Worm (Caenorhabditis elegans) whole organism, young adult: Measurements from ENCODE around the gene Y16E11A.4.

Experiments
- B0261.1 ChIP-seq: sonication (generic microtip); optimal IDR thresholded peaks from 2 replicates; lab custom pipeline; 2016; ENCODE audit warnings: mild to moderate bottlenecking, missing genetic modification characterization, moderate library complexity, missing compliant biosample characterization
- C06A6.2 ChIP-seq: fragments of 200-800 bp; sonication (Bioruptor generic); conservative IDR thresholded peaks from 2 replicates; pipeline ENCODE4 v1.3.6; 2022; ENCODE audit warnings: missing genetic modification characterization, missing compliant biosample characterization
- F37B4.10 ChIP-seq: fragments of 200-800 bp; sonication (Bioruptor generic); IDR thresholded peaks from 2 replicates; pipeline ENCODE4 v1.3.6; 2022; ENCODE audit warnings: missing genetic modification characterization, missing compliant biosample characterization
- F39B2.1 ChIP-seq: fragments of 200-800 bp; sonication (Bioruptor generic); IDR thresholded peaks from 2 replicates; pipeline ENCODE4 v1.3.6; 2022; ENCODE audit warnings: missing genetic modification reagents, missing genetic modification characterization, missing compliant biosample characterization
- F52B5.7 ChIP-seq: sonication (generic microtip); optimal IDR thresholded peaks from 2 replicates; lab custom pipeline; 2016; ENCODE audit warnings: mild to moderate bottlenecking, missing genetic modification characterization, missing compliant biosample characterization
- F57A8.1 ChIP-seq: fragments of 200-800 bp; sonication (Bioruptor generic); optimal IDR thresholded peaks from 2 replicates; lab custom pipeline; 2018; ENCODE audit warnings: mild to moderate bottlenecking, missing genetic modification characterization, moderate library complexity, missing compliant biosample characterization
- F57C9.4 ChIP-seq: sonication (generic microtip); optimal IDR thresholded peaks from 2 replicates; lab custom pipeline; 2017; ENCODE audit warnings: mild to moderate bottlenecking, missing genetic modification characterization, missing compliant biosample characterization
- Y95B8A.8 ChIP-seq: fragments of 200-800 bp; sonication (Bioruptor generic); IDR thresholded peaks from 2 replicates; pipeline ENCODE4 v1.3.6; 2022; ENCODE audit warnings: missing genetic modification reagents, missing genetic modification characterization, missing compliant biosample characterization
- aptf-2 ChIP-seq: fragments of 200-800 bp; sonication (Bioruptor generic); conservative IDR thresholded peaks from 2 replicates; pipeline ENCODE4 v1.3.6; 2022; ENCODE audit warnings: missing genetic modification reagents, missing genetic modification characterization, missing compliant biosample characterization
- athp-1 ChIP-seq: sonication (generic microtip); optimal IDR thresholded peaks from 2 replicates; lab custom pipeline; 2017; ENCODE audit warnings: mild to moderate bottlenecking, missing genetic modification characterization, missing compliant biosample characterization
- ccch-3 ChIP-seq: fragments of 200-800 bp; sonication (Bioruptor generic); optimal IDR thresholded peaks from 2 replicates; lab custom pipeline; 2018; ENCODE audit warnings: mild to moderate bottlenecking, missing genetic modification characterization, missing compliant biosample characterization
- cebp-2 ChIP-seq: fragments of 200-800 bp; sonication (Bioruptor generic); IDR thresholded peaks from 2 replicates; pipeline ENCODE4 v1.3.6; 2022; ENCODE audit warnings: missing genetic modification characterization, missing compliant biosample characterization
- ceh-58 ChIP-seq: fragments of 200-800 bp; sonication (Bioruptor generic); IDR thresholded peaks from 2 replicates; pipeline ENCODE4 v1.3.6; 2022; ENCODE audit warnings: missing genetic modification characterization, missing compliant biosample characterization
- ceh-79 ChIP-seq: sonication (generic microtip); optimal IDR thresholded peaks from 2 replicates; lab custom pipeline; 2017; ENCODE audit warnings: mild to moderate bottlenecking, missing genetic modification characterization, missing compliant biosample characterization
- chd-7 ChIP-seq: sonication (generic microtip); optimal IDR thresholded peaks from 2 replicates; lab custom pipeline; 2016; ENCODE audit warnings: mild to moderate bottlenecking, missing genetic modification characterization, moderate library complexity, missing compliant biosample characterization
- dpl-1 ChIP-seq: fragments of 150-350 bp; optimal IDR thresholded peaks from 2 replicates; lab custom pipeline; 2014; ENCODE audit warnings: missing biosample characterization, missing genetic modification reagents, missing genetic modification characterization
- ets-4 ChIP-seq: fragments of 200-800 bp; sonication (Bioruptor generic); optimal IDR thresholded peaks from 2 replicates; lab custom pipeline; 2018; ENCODE audit warnings: mild to moderate bottlenecking, missing genetic modification characterization, missing compliant biosample characterization
- hlh-26 ChIP-seq: fragments of 200-800 bp; sonication (Bioruptor generic); conservative IDR thresholded peaks from 2 replicates; pipeline ENCODE4 v1.3.6; 2022; ENCODE audit warnings: missing genetic modification reagents, missing genetic modification characterization, missing compliant biosample characterization
- hmg-20 ChIP-seq: fragments of 200-800 bp; sonication (Bioruptor generic); IDR thresholded peaks from 2 replicates; pipeline ENCODE4 v1.3.6; 2022; ENCODE audit warnings: missing genetic modification reagents, missing genetic modification characterization, missing compliant biosample characterization
- lin-26 ChIP-seq: fragments of 200-800 bp; sonication (Bioruptor generic); IDR thresholded peaks from 2 replicates; pipeline ENCODE4 v1.3.6; 2022; ENCODE audit warnings: missing genetic modification reagents, missing genetic modification characterization, missing compliant biosample characterization
- lin-35 ChIP-seq, 3 experiments: fragments of 150-350 bp in 2 of 3; sonication (generic microtip) in 1 of 3; optimal IDR thresholded peaks; 2 replicates each; lab custom pipeline; 2014 to 2018; ENCODE audit warnings: missing biosample characterization in 3 of 3, missing genetic modification characterization in 3 of 3, missing genetic modification reagents in 3 of 3
- lin-40 ChIP-seq: sonication (generic microtip); optimal IDR thresholded peaks from 2 replicates; lab custom pipeline; 2016; ENCODE audit warnings: missing genetic modification characterization, mild to moderate bottlenecking, missing compliant biosample characterization, missing genotype, missing genetic modification reagents
- lin-54 ChIP-seq: fragments of 200-800 bp; sonication (Bioruptor generic); optimal IDR thresholded peaks from 2 replicates; lab custom pipeline; 2018; ENCODE audit warnings: mild to moderate bottlenecking, missing genetic modification characterization, missing compliant biosample characterization
- madf-10 ChIP-seq: sonication (generic microtip); optimal IDR thresholded peaks from 2 replicates; lab custom pipeline; 2016; ENCODE audit warnings: mild to moderate bottlenecking, missing genetic modification characterization, missing compliant biosample characterization
- madf-3 ChIP-seq: fragments of 200-800 bp; sonication (Bioruptor generic); IDR thresholded peaks from 2 replicates; pipeline ENCODE4 v1.3.6; 2022; ENCODE audit warnings: missing genetic modification reagents, missing genetic modification characterization, missing compliant biosample characterization
- mcd-1 ChIP-seq: fragments of 200-800 bp; sonication (Bioruptor generic); IDR thresholded peaks from 2 replicates; pipeline ENCODE4 v1.3.6; 2022; ENCODE audit warnings: missing genetic modification reagents, missing genetic modification characterization, missing compliant biosample characterization
- mel-28 ChIP-seq: sonication (generic microtip); optimal IDR thresholded peaks from 2 replicates; lab custom pipeline; 2016; ENCODE audit warnings: borderline replicate concordance, mild to moderate bottlenecking, missing genetic modification characterization, missing compliant biosample characterization
- mxl-1 ChIP-seq: sonication (generic microtip); optimal IDR thresholded peaks from 2 replicates; lab custom pipeline; 2016; ENCODE audit warnings: missing genetic modification characterization, missing compliant biosample characterization
- pbrm-1 ChIP-seq: fragments of 200-800 bp; sonication (Bioruptor generic); IDR thresholded peaks from 2 replicates; pipeline ENCODE4 v1.3.6; 2022; ENCODE audit warnings: missing genetic modification reagents, missing genetic modification characterization, missing compliant biosample characterization
- rcor-1 ChIP-seq: fragments of 200-800 bp; sonication (Bioruptor generic); IDR thresholded peaks from 2 replicates; pipeline ENCODE4 v1.3.6; 2022; ENCODE audit warnings: missing genetic modification reagents, missing genetic modification characterization, missing compliant biosample characterization
- rec-8 ChIP-seq, 2 experiments: sonication (generic microtip); optimal IDR thresholded peaks; 2 replicates each; lab custom pipeline; 2016; ENCODE audit warnings: mild to moderate bottlenecking in 2 of 2, missing genetic modification characterization in 2 of 2, missing genetic modification reagents in 2 of 2, missing genotype in 2 of 2, missing biosample characterization in 1 of 2, missing compliant biosample characterization in 1 of 2, moderate library complexity in 1 of 2
- repo-1 ChIP-seq: sonication (generic microtip); optimal IDR thresholded peaks from 2 replicates; lab custom pipeline; 2017; ENCODE audit warnings: mild to moderate bottlenecking, missing genetic modification characterization, missing compliant biosample characterization
- sdz-38 ChIP-seq: sonication (generic microtip); optimal IDR thresholded peaks from 2 replicates; lab custom pipeline; 2016; ENCODE audit warnings: missing genotype, missing genetic modification characterization, missing compliant biosample characterization
- sea-2 ChIP-seq: fragments of 200-800 bp; sonication (Bioruptor generic); IDR thresholded peaks from 2 replicates; pipeline ENCODE4 v1.3.6; 2022; ENCODE audit warnings: missing genetic modification characterization, missing compliant biosample characterization
- tlf-1 ChIP-seq: fragments of 200-800 bp; sonication (Bioruptor generic); optimal IDR thresholded peaks from 2 replicates; lab custom pipeline; 2018; ENCODE audit warnings: mild to moderate bottlenecking, missing genetic modification characterization, missing compliant biosample characterization
- zfh-2 ChIP-seq: fragments of 200-800 bp; sonication (Bioruptor generic); conservative IDR thresholded peaks from 2 replicates; pipeline ENCODE4 v1.3.6; 2022; ENCODE audit warnings: missing genetic modification reagents, missing genetic modification characterization, missing compliant biosample characterization
- ztf-6 ChIP-seq: fragments of 200-800 bp; sonication (Bioruptor generic); IDR thresholded peaks from 2 replicates; pipeline ENCODE4 v1.3.6; 2022; ENCODE audit warnings: missing genetic modification reagents, missing genetic modification characterization, missing compliant biosample characterization

The Y16E11A.4 gene

DNA sequence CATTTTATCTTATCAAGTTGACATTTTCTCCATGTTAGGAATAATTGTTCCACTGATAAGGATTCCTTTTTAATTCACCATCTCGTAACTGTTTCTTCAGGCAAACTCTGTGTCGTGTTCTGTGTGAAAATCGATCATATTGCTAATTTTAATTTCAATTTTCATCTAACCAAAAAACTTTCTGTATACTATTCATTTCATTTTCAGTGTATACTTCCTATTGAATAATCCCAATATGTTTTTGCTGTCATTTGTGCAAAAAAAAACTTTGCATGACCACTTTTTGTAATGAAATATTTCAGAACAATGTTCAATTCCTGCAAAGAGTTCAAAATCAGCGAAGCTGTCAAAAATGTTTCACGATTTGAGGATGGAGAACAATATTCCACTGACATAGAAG lies at the start of gene Y16E11A.4:
Gene Y16E11A.4, plus strand, starts transcription at position 301 of the 400 bp plus-strand sequence.
- no peak for TF ChIP-seq hmg-20

DNA sequence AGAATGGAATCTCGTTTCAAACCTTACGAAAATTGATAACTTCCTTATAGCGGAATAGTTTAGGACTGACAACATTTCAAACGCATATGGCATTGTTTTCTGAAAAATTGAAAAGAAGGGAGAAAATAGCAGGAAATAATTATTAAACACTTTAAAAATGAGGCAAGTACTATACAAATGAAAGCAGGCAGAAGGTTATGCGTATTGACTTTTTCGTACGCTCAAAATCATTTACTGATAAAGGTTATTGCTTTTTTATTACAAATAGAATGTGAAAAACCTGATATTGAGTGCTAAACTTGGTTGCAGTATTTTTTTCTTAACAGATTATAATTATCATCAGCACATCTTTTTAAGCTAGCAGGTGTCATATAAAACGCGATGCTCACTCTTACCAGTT lies 47.4 kb upstream of the Y16E11A.4 start, which contains the start of gene ZK250.13:
Gene ZK250.13, minus strand, starts transcription at position 101 of the 400 bp plus-strand sequence.
- no peak for TF ChIP-seq repo-1 (tag; lab: Kevin White, UChicago)
- no peak for TF ChIP-seq lin-35 (GFP tag; optimal IDR thresholded peaks at IDR 0.05; lab: Kevin White, UChicago)
- TF ChIP-seq F39B2.1 (GFP tag; lab: Robert Waterston, UW), result no peak
- TF ChIP-seq tlf-1 (GFP tag; lab: Kevin White, UChicago), result no peak
- no peak for TF ChIP-seq cebp-2 (GFP tag; lab: Robert Waterston, UW)
- no peak for TF ChIP-seq mcd-1 (GFP tag; lab: Robert Waterston, UW)
- TF ChIP-seq athp-1 (tag; lab: Kevin White, UChicago), result no peak
- no peak for TF ChIP-seq lin-54
- TF ChIP-seq ceh-58 (GFP tag; lab: Robert Waterston, UW), result no peak
- no peak for TF ChIP-seq lin-26 (GFP tag; lab: Robert Waterston, UW)
- no peak for TF ChIP-seq lin-40 (tag; lab: Kevin White, UChicago)
- TF ChIP-seq dpl-1 (GFP tag; lab: Kevin White, UChicago), result no peak
- no peak for TF ChIP-seq ets-4 (GFP tag; lab: Kevin White, UChicago)
- no peak for TF ChIP-seq F57C9.4
- no peak for TF ChIP-seq mxl-1 (tag; lab: Kevin White, UChicago)
- no peak for TF ChIP-seq aptf-2
- no peak for TF ChIP-seq F52B5.7 (tag; lab: Kevin White, UChicago)
- TF ChIP-seq F57A8.1 (GFP tag; lab: Kevin White, UChicago), result no peak
- TF ChIP-seq madf-10 (tag; lab: Kevin White, UChicago), result no peak

DNA sequence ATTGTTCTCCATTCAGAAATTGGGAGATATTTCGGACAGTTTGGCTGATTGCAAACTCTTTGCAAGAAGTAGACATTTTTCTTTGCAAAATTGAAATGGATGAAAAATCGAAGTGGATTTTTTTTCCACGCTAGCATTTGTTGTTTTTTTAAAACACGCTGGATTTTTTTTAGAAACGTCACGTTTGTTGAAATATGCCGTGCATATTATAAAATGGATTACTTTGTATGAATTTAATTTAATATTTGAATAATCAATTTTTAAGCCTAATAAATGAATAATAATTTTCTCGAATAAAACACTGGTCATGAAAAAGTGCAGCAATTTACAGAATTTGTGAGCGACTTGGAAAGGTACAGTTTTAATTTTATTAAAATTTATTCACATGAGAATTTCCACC lies 42.0 kb upstream of the Y16E11A.4 start, which contains the start of gene ZK250.14:
Gene ZK250.14, minus strand, starts transcription at position 101 of the 400 bp plus-strand sequence.
- TF ChIP-seq hlh-26 (GFP tag; lab: Robert Waterston, UW) (no peak), ccch-3 (GFP tag; lab: Kevin White, UChicago) (no peak), mel-28 (tag; lab: Kevin White, UChicago) (no peak), C06A6.2 (no peak), sea-2 (GFP tag; lab: Robert Waterston, UW) (no peak), B0261.1 (tag; lab: Kevin White, UChicago) (no peak), ceh-58 (GFP tag; lab: Robert Waterston, UW) (no peak), ztf-6 (GFP tag; lab: Robert Waterston, UW) (no peak), ceh-79 (no peak), madf-3 (GFP tag; lab: Robert Waterston, UW) (no peak), F37B4.10 (GFP tag; lab: Robert Waterston, UW) (no peak), madf-10 (tag; lab: Kevin White, UChicago) (no peak), sdz-38 (tag; lab: Kevin White, UChicago) (no peak), pbrm-1 (GFP tag; lab: Robert Waterston, UW) (no peak), rcor-1 (GFP tag; lab: Robert Waterston, UW) (no peak), zfh-2 (GFP tag; lab: Robert Waterston, UW) (no peak), lin-40 (tag; lab: Kevin White, UChicago) (no peak), chd-7 (tag; lab: Kevin White, UChicago) (no peak), Y95B8A.8 (no peak), rec-8 (tag; optimal IDR thresholded peaks at IDR 0.05; lab: Kevin White, UChicago) (no peak)
